Worm (Caenorhabditis elegans): Measurements from ENCODE around the gene nra-4.

DNA sequence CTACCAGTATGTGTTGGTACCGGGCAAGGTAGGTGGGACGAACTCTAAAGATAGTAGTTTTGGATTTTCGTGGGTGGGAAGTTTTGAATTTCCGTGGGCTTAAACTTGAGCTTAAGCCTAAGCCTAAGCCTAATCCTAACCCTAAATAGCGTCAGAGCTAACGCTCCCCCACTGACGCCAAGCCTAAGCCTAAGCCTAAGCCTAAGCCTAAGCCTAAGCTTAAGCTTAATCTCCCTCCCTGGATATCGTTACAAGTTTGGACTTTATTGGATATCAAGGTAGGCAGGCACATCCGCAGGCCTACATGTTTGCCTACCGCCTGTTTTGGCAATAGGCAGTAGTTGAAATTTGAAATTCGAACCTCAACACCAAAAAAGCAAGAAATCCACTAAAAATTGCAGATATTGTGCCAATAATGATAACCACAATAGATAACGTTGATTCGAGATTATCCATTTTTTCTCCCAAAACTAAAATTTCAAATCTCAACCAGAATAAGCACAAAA, 4.2 kb upstream of the nra-4 start, which contains the start of gene K10C9.4:
- TF ChIP-seq nfya-1 (tag; optimal IDR thresholded peaks at IDR 0.05; ENCODE audit: borderline replicate concordance, insufficient read depth) (no peak), lin-35 (GFP tag; optimal IDR thresholded peaks at IDR 0.05) (no peak), nfya-2 (GFP tag; IDR thresholded peaks at IDR 0.05) (no peak), lir-1 (GFP tag; conservative IDR thresholded peaks at IDR 0.05) (no peak), repo-1 (tag; optimal IDR thresholded peaks at IDR 0.05) (no peak), zim-3 (tag; optimal IDR thresholded peaks at IDR 0.05) (no peak), mes-4 (tag; optimal IDR thresholded peaks at IDR 0.05) (no peak)

Measured in whole organism, young adult.